Worm (Caenorhabditis elegans) whole organism, L4 larva: ENCODE results near the gene F19G12.3.

Source experiments
- D1046.2 ChIP-seq: fragments of 200-800 bp; sonication (Bioruptor generic); IDR thresholded peaks from 2 replicates; pipeline ENCODE4 v1.3.6; 2022; ENCODE audit warnings: missing genetic modification characterization, missing compliant biosample characterization
- F49E8.2 ChIP-seq: sonication (generic microtip); optimal IDR thresholded peaks from 2 replicates; lab custom pipeline; 2016; ENCODE audit warnings: missing compliant biosample characterization, mild to moderate bottlenecking, missing genetic modification characterization, borderline replicate concordance
- T20F7.1 ChIP-seq: fragments of 200-800 bp; sonication (Bioruptor generic); optimal IDR thresholded peaks from 2 replicates; lab custom pipeline; 2018; ENCODE audit warnings: mild to moderate bottlenecking, missing genetic modification characterization, missing compliant biosample characterization
- T26A8.4 ChIP-seq: fragments of 200-800 bp; sonication (Bioruptor generic); IDR thresholded peaks from 2 replicates; pipeline ENCODE4 v1.3.6; 2022; ENCODE audit warnings: missing genetic modification characterization, missing compliant biosample characterization
- Y75B8A.6 ChIP-seq: fragments of 200-800 bp; sonication (Bioruptor generic); IDR thresholded peaks from 2 replicates; pipeline ENCODE4 v1.3.6; 2022; ENCODE audit warnings: missing genetic modification reagents, missing genetic modification characterization, missing compliant biosample characterization
- ZK337.2 ChIP-seq: fragments of 200-800 bp; sonication (Bioruptor generic); IDR thresholded peaks from 2 replicates; pipeline ENCODE4 v1.3.6; 2022; ENCODE audit warnings: missing genetic modification reagents, missing genetic modification characterization, missing compliant biosample characterization
- ZK546.5 ChIP-seq, 2 experiments: sonication (generic microtip); optimal IDR thresholded peaks; 2 replicates each; lab custom pipeline; 2017; ENCODE audit warnings: missing biosample characterization in 2 of 2, missing genetic modification characterization in 2 of 2
- aly-2 ChIP-seq: sonication (generic microtip); optimal IDR thresholded peaks from 2 replicates; lab custom pipeline; 2018; ENCODE audit warnings: missing biosample characterization, missing genetic modification characterization
- ama-1 ChIP-seq: fragments of 150-350 bp; optimal IDR thresholded peaks from 2 replicates; lab custom pipeline; 2014; ENCODE audit warnings: inconsistent platforms, mixed read lengths
- arid-1 ChIP-seq: fragments of 200-800 bp; sonication (Bioruptor generic); conservative IDR thresholded peaks from 2 replicates; pipeline ENCODE4 v1.3.6; 2022; ENCODE audit warnings: missing genetic modification reagents, missing genetic modification characterization, missing compliant biosample characterization
- attf-4 ChIP-seq: sonication (generic microtip); optimal IDR thresholded peaks from 3 replicates; lab custom pipeline; 2017; ENCODE audit warnings: missing biosample characterization, missing genetic modification characterization
- ceh-32 ChIP-seq: sonication (generic microtip); optimal IDR thresholded peaks from 2 replicates; lab custom pipeline; 2016; ENCODE audit warnings: mild to moderate bottlenecking, missing genetic modification characterization, missing compliant biosample characterization; ENCODE audit not compliant: poor library complexity
- ceh-44 ChIP-seq: fragments of 200-800 bp; sonication (Bioruptor generic); IDR thresholded peaks from 2 replicates; pipeline ENCODE4 v1.3.6; 2022; ENCODE audit warnings: missing genetic modification reagents, missing genetic modification characterization, missing compliant biosample characterization
- ces-1 ChIP-seq: fragments of 150-350 bp; sonication (generic microtip); optimal IDR thresholded peaks from 4 replicates; lab custom pipeline; 2014; ENCODE audit warnings: missing biosample characterization, missing genetic modification reagents, missing genetic modification characterization
- ctbp-1 ChIP-seq: fragments of 200-800 bp; sonication (Bioruptor generic); IDR thresholded peaks from 2 replicates; pipeline ENCODE4 v1.3.6; 2022; ENCODE audit warnings: missing genetic modification reagents, missing genetic modification characterization, missing compliant biosample characterization
- daf-19 ChIP-seq: fragments of 200-800 bp; sonication (Bioruptor generic); conservative IDR thresholded peaks from 2 replicates; pipeline ENCODE4 v1.3.6; 2022; ENCODE audit warnings: missing genetic modification characterization, missing compliant biosample characterization
- dmd-8 ChIP-seq: fragments of 200-800 bp; sonication (Bioruptor generic); IDR thresholded peaks from 2 replicates; pipeline ENCODE4 v1.3.6; 2022; ENCODE audit warnings: missing genetic modification characterization, missing compliant biosample characterization
- dpl-1 ChIP-seq: fragments of 150-350 bp; optimal IDR thresholded peaks from 2 replicates; lab custom pipeline; 2014; ENCODE audit warnings: missing biosample characterization, missing genetic modification reagents, missing genetic modification characterization
- duxl-1 ChIP-seq: sonication (generic microtip); optimal IDR thresholded peaks from 2 replicates; lab custom pipeline; 2016; ENCODE audit warnings: mild to moderate bottlenecking, missing genetic modification characterization, moderate library complexity, missing compliant biosample characterization; ENCODE audit not compliant: poor library complexity
- egl-27 ChIP-seq: sonication (generic microtip); optimal IDR thresholded peaks from 3 replicates; lab custom pipeline; 2017; ENCODE audit warnings: missing biosample characterization, missing genetic modification reagents, missing genetic modification characterization
- fkh-10 ChIP-seq: fragments of 150-350 bp; optimal IDR thresholded peaks from 2 replicates; lab custom pipeline; 2014; ENCODE audit warnings: missing biosample characterization, missing genetic modification reagents, missing genetic modification characterization
- fos-1 ChIP-seq: fragments of 150-350 bp; optimal IDR thresholded peaks from 2 replicates; lab custom pipeline; 2014; ENCODE audit warnings: missing biosample characterization, missing genetic modification characterization
- hlh-11 ChIP-seq: fragments of 200-800 bp; sonication (Bioruptor generic); optimal IDR thresholded peaks from 2 replicates; lab custom pipeline; 2018; ENCODE audit warnings: mild to moderate bottlenecking, missing genetic modification characterization, missing compliant biosample characterization
- hlh-30 ChIP-seq: sonication (generic microtip); optimal IDR thresholded peaks from 2 replicates; lab custom pipeline; 2017; ENCODE audit warnings: antibody characterized with exemption, mild to moderate bottlenecking, missing genetic modification characterization, missing compliant biosample characterization; ENCODE audit not compliant: insufficient read depth
- jun-1 ChIP-seq: fragments of 150-350 bp; optimal IDR thresholded peaks from 2 replicates; lab custom pipeline; 2014; ENCODE audit warnings: missing biosample characterization, missing genetic modification reagents, missing genetic modification characterization
- lin-13 ChIP-seq: fragments of 150-350 bp; optimal IDR thresholded peaks from 2 replicates; lab custom pipeline; 2014; ENCODE audit warnings: missing biosample characterization, missing genetic modification reagents, missing genetic modification characterization
- lin-29 ChIP-seq: fragments of 200-800 bp; sonication (Bioruptor generic); IDR thresholded peaks from 2 replicates; pipeline ENCODE4 v1.3.6; 2022; ENCODE audit warnings: missing genetic modification reagents, missing genetic modification characterization, missing compliant biosample characterization
- lin-38 ChIP-seq: fragments of 200-800 bp; sonication (Bioruptor generic); IDR thresholded peaks from 2 replicates; pipeline ENCODE4 v1.3.6; 2022; ENCODE audit warnings: missing genetic modification reagents, missing genetic modification characterization, missing compliant biosample characterization
- lin-39 ChIP-seq: fragments of 150-350 bp; optimal IDR thresholded peaks from 2 replicates; lab custom pipeline; 2014; ENCODE audit warnings: missing biosample characterization, missing genetic modification reagents, missing genetic modification characterization
- lir-3 ChIP-seq: sonication (generic microtip); optimal IDR thresholded peaks from 2 replicates; lab custom pipeline; 2016; ENCODE audit warnings: mild to moderate bottlenecking, missing genetic modification characterization, missing compliant biosample characterization
- madf-5 ChIP-seq, 2 experiments: fragments of 200-800 bp; sonication (Bioruptor generic); IDR thresholded peaks; 2 replicates each; pipeline ENCODE4 v1.3.6; 2022; ENCODE audit warnings: missing compliant biosample characterization in 2 of 2, missing genetic modification characterization in 2 of 2
- mep-1 ChIP-seq: fragments of 150-350 bp; sonication (generic microtip); optimal IDR thresholded peaks from 3 replicates; lab custom pipeline; 2014; ENCODE audit warnings: missing biosample characterization, missing genetic modification characterization
- mes-2 ChIP-seq: sonication (generic microtip); optimal IDR thresholded peaks from 2 replicates; lab custom pipeline; 2016; ENCODE audit warnings: missing genotype, mild to moderate bottlenecking, missing genetic modification characterization, missing compliant biosample characterization; ENCODE audit not compliant: poor library complexity, severe bottlenecking
- nhr-10 ChIP-seq: fragments of 150-350 bp; optimal IDR thresholded peaks from 2 replicates; lab custom pipeline; 2014; ENCODE audit warnings: missing biosample characterization, missing genetic modification characterization
- nhr-237 ChIP-seq: sonication (generic microtip); optimal IDR thresholded peaks from 2 replicates; lab custom pipeline; 2017; ENCODE audit warnings: missing biosample characterization, missing genetic modification characterization
- nhr-25 ChIP-seq: sonication (generic microtip); optimal IDR thresholded peaks from 2 replicates; lab custom pipeline; 2017; ENCODE audit warnings: missing genetic modification characterization, mild to moderate bottlenecking, missing compliant biosample characterization, antibody characterized with exemption, moderate library complexity, borderline replicate concordance; ENCODE audit not compliant: insufficient read depth
- nhr-28 ChIP-seq: fragments of 150-350 bp; optimal IDR thresholded peaks from 2 replicates; lab custom pipeline; 2014; ENCODE audit warnings: missing biosample characterization, missing genetic modification characterization
- nhr-41 ChIP-seq: fragments of 200-800 bp; sonication (Bioruptor generic); IDR thresholded peaks from 2 replicates; pipeline ENCODE4 v1.3.6; 2022; ENCODE audit warnings: missing genetic modification reagents, missing genetic modification characterization, missing compliant biosample characterization
- nhr-42 ChIP-seq: fragments of 200-800 bp; sonication (Bioruptor generic); IDR thresholded peaks from 2 replicates; pipeline ENCODE4 v1.3.6; 2022; ENCODE audit warnings: missing genetic modification characterization, missing compliant biosample characterization
- nhr-76 ChIP-seq: fragments of 150-350 bp; optimal IDR thresholded peaks from 2 replicates; lab custom pipeline; 2014; ENCODE audit warnings: missing biosample characterization, missing genetic modification characterization
- pha-4 ChIP-seq, 2 experiments: fragments of 150-350 bp in 1 of 2; fragments of 200-800 bp in 1 of 2; sonication (Bioruptor generic) in 1 of 2; IDR thresholded peaks in 1 of 2; optimal IDR thresholded peaks in 1 of 2; 2 replicates each; pipeline versions ENCODE4 v1.3.6 to Lab custom; 2014 to 2022; ENCODE audit warnings: missing genetic modification characterization in 2 of 2, missing genetic modification reagents in 2 of 2, missing biosample characterization in 1 of 2, missing compliant biosample characterization in 1 of 2
- pqm-1 ChIP-seq: sonication (generic microtip); optimal IDR thresholded peaks from 2 replicates; lab custom pipeline; 2017; ENCODE audit warnings: missing biosample characterization, missing genetic modification characterization
- saeg-2 ChIP-seq: fragments of 200-800 bp; sonication (Bioruptor generic); IDR thresholded peaks from 2 replicates; pipeline ENCODE4 v1.3.6; 2022; ENCODE audit warnings: missing genetic modification reagents, missing genetic modification characterization, missing compliant biosample characterization
- set-16 ChIP-seq: fragments of 200-800 bp; sonication (Bioruptor generic); IDR thresholded peaks from 2 replicates; pipeline ENCODE4 v1.3.6; 2022; ENCODE audit warnings: missing genetic modification reagents, missing genetic modification characterization, missing compliant biosample characterization
- skn-1 ChIP-seq: fragments of 150-350 bp; optimal IDR thresholded peaks from 2 replicates; lab custom pipeline; 2014; ENCODE audit warnings: missing biosample characterization, missing genetic modification characterization
- tra-1 ChIP-seq: fragments of 200-800 bp; sonication (Bioruptor generic); IDR thresholded peaks from 2 replicates; pipeline ENCODE4 v1.3.6; 2022; ENCODE audit warnings: missing genetic modification reagents, missing genetic modification characterization, missing compliant biosample characterization
- unc-130 ChIP-seq: sonication (generic microtip); optimal IDR thresholded peaks from 2 replicates; lab custom pipeline; 2016; ENCODE audit warnings: missing genetic modification reagents, missing genetic modification characterization, missing compliant biosample characterization
- zfp-2 ChIP-seq: sonication (generic microtip); optimal IDR thresholded peaks from 2 replicates; lab custom pipeline; 2016; ENCODE audit warnings: mild to moderate bottlenecking, missing genetic modification characterization, missing compliant biosample characterization
- zip-11 ChIP-seq: fragments of 200-800 bp; sonication (Bioruptor generic); IDR thresholded peaks from 2 replicates; pipeline ENCODE4 v1.3.6; 2022; ENCODE audit warnings: missing genetic modification characterization, missing compliant biosample characterization

F19G12.3 gene

DNA sequence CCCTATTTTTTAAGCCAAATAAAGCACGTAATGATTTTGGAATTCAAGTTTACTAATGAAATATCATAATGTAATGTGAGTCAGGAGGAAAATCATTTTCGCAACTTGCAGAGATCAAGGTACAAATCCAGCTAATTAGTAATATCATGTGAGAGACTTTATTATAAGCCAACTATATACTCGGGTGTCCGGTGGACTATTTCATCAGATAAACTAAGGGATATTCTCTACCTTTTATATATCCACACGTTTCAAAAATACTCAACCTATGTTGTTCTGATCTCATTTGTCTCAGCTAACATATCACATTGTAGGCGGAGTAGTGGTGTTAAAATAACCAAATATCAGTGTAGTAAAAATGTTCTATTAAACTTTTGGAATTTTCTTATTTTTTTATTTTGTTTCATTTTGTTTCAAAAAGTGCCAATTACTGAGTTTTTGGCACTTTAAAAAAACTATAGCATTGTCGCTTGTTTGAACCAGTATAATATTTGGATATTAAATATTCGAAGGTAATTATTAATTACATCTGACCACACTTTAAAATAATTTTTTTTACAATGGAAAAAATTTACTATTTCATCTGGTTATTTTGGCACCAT lies 35.1 kb upstream of the F19G12.3 start (continued):
- TF ChIP-seq pha-4 (GFP tag; IDR thresholded peaks at IDR 0.05; lab: Robert Waterston, UW), result peak; percentile 79
- no peak for TF ChIP-seq pha-4 (tag; optimal IDR thresholded peaks at IDR 0.05; lab: Kevin White, UChicago)
- peak; percentile 95 for TF ChIP-seq jun-1 (tag; lab: Kevin White, UChicago)
- no peak for TF ChIP-seq D1046.2 (GFP tag; lab: Robert Waterston, UW)
- TF ChIP-seq lin-29, result peak; percentile 61; the same call in 1 of the 2 replicates
- TF ChIP-seq ama-1, result no peak
- TF ChIP-seq Y75B8A.6 (GFP tag; lab: Robert Waterston, UW), result no peak
- peak; percentile 67 for TF ChIP-seq lir-3 (tag; lab: Kevin White, UChicago)
- peak; percentile 19 for TF ChIP-seq pqm-1 (tag; lab: Kevin White, UChicago)
- TF ChIP-seq nhr-76, result peak; percentile 89
- TF ChIP-seq unc-130 (GFP tag; lab: Kevin White, UChicago), result no peak
- 0 out of 2 replicates have a peak, but pooled peaks have one; percentile 32 for TF ChIP-seq ceh-44 (GFP tag; lab: Robert Waterston, UW)
- peak; percentile 88 for TF ChIP-seq ces-1 (GFP tag; lab: Kevin White, UChicago)
- TF ChIP-seq ZK337.2 (GFP tag; lab: Robert Waterston, UW), result peak; percentile 79; the same call in 1 of the 2 replicates
- TF ChIP-seq aly-2, result no peak
- TF ChIP-seq ZK546.5 (tag; optimal IDR thresholded peaks at IDR 0.05; lab: Kevin White, UChicago), result peak in 1 of 2 experiments; percentile 55
- peak; percentile 97 for TF ChIP-seq duxl-1 (tag; lab: Kevin White, UChicago)
- TF ChIP-seq dpl-1 (GFP tag; lab: Kevin White, UChicago), result peak; percentile 58
- TF ChIP-seq mep-1 (tag; lab: Kevin White, UChicago), result peak; percentile 99
- no peak for TF ChIP-seq nhr-41
- peak; percentile 86 for TF ChIP-seq tra-1
- TF ChIP-seq nhr-25 (tag; lab: Kevin White, UChicago), result peak; percentile 73
- no peak for TF ChIP-seq attf-4 (tag; lab: Kevin White, UChicago)
- peak; percentile 78 for TF ChIP-seq nhr-237 (tag; lab: Kevin White, UChicago)
- TF ChIP-seq hlh-30 (tag; lab: Kevin White, UChicago), result peak; percentile 95
- TF ChIP-seq ctbp-1 (GFP tag; lab: Robert Waterston, UW), result peak; percentile 90
- TF ChIP-seq lin-13 (GFP tag; lab: Kevin White, UChicago), result peak; percentile 95
- TF ChIP-seq madf-5 (GFP tag; IDR thresholded peaks at IDR 0.05; lab: Robert Waterston, UW), result no peak
- peak; percentile 65 for TF ChIP-seq zfp-2 (tag; lab: Kevin White, UChicago)
- peak; percentile 72 for TF ChIP-seq lin-38 (GFP tag; lab: Robert Waterston, UW)
- peak; percentile 87 for TF ChIP-seq mes-2 (tag; lab: Kevin White, UChicago)
- peak; percentile 77 for TF ChIP-seq nhr-28
- peak; percentile 98 for TF ChIP-seq T26A8.4
- peak; percentile 77 for TF ChIP-seq fkh-10 (GFP tag; lab: Kevin White, UChicago)
- peak; percentile 89 for TF ChIP-seq hlh-11
- TF ChIP-seq lin-39, result peak; percentile 70
- TF ChIP-seq arid-1, result no peak; the same call in 1 of the 2 replicates
- peak; percentile 88 for TF ChIP-seq T20F7.1 (GFP tag; lab: Kevin White, UChicago)
- TF ChIP-seq saeg-2 (GFP tag; lab: Robert Waterston, UW), result peak; percentile 81; the same call in 1 of the 2 replicates
- no peak for TF ChIP-seq set-16
- no peak for TF ChIP-seq zip-11
- peak; percentile 92 for TF ChIP-seq nhr-10 (tag; lab: Kevin White, UChicago)
- no peak for TF ChIP-seq skn-1 (tag; lab: Kevin White, UChicago)
- TF ChIP-seq ceh-32 (tag; lab: Kevin White, UChicago), result peak; percentile 77
- no peak for TF ChIP-seq egl-27
- TF ChIP-seq fos-1, result peak; percentile 66
- peak; percentile 96 for TF ChIP-seq nhr-42 (GFP tag; lab: Robert Waterston, UW)
- peak; percentile 82; the same call in 1 of the 2 replicates for TF ChIP-seq daf-19
- TF ChIP-seq F49E8.2 (tag; lab: Kevin White, UChicago), result no peak
- 0 out of 2 replicates have a peak, but pooled peaks have one; percentile 61 for TF ChIP-seq dmd-8 (GFP tag; lab: Robert Waterston, UW)
